Worm (Caenorhabditis elegans) whole organism, midembryonic: ENCODE data around the gene nstp-1.

ENCODE experiments used
- T22C8.4 ChIP-seq: fragments of 200-800 bp; sonication (Bioruptor generic); IDR thresholded peaks from 2 replicates; pipeline ENCODE4 v1.3.6; 2022; ENCODE audit warnings: missing genetic modification characterization, missing compliant biosample characterization
- cog-1 ChIP-seq: sonication (generic microtip); optimal IDR thresholded peaks from 2 replicates; lab custom pipeline; 2016; ENCODE audit warnings: missing genetic modification characterization, missing compliant biosample characterization
- flt-1 ChIP-seq: fragments of 200-800 bp; sonication (Bioruptor generic); IDR thresholded peaks from 2 replicates; pipeline ENCODE4 v1.3.6; 2022; ENCODE audit warnings: missing genetic modification characterization, missing compliant biosample characterization
- klf-2 ChIP-seq: fragments of 200-800 bp; sonication (Bioruptor generic); conservative IDR thresholded peaks from 2 replicates; pipeline ENCODE4 v1.3.6; 2022; ENCODE audit warnings: missing genetic modification reagents, missing genetic modification characterization, missing compliant biosample characterization
- med-1 ChIP-seq: sonication (generic microtip); optimal IDR thresholded peaks from 2 replicates; lab custom pipeline; 2017; ENCODE audit warnings: missing genetic modification characterization, mild to moderate bottlenecking, missing compliant biosample characterization, antibody characterized with exemption, missing genetic modification reagents; ENCODE audit not compliant: insufficient read depth
- ref-1 ChIP-seq: fragments of 200-800 bp; sonication (Bioruptor generic); conservative IDR thresholded peaks from 2 replicates; pipeline ENCODE4 v1.3.6; 2022; ENCODE audit warnings: missing genetic modification reagents, missing genetic modification characterization, missing compliant biosample characterization
- ztf-23 ChIP-seq: fragments of 200-800 bp; sonication (Bioruptor generic); IDR thresholded peaks from 2 replicates; pipeline ENCODE4 v1.3.6; 2022; ENCODE audit warnings: missing genetic modification reagents, missing genetic modification characterization, missing compliant biosample characterization

- TF ChIP-seq flt-1 (GFP tag; lab: Robert Waterston, UW) (no peak), klf-2 (GFP tag; lab: Robert Waterston, UW) (no peak), cog-1 (no peak), ztf-23 (GFP tag; lab: Robert Waterston, UW) (no peak), ref-1 (GFP tag; lab: Robert Waterston, UW) (no peak), T22C8.4 (GFP tag; lab: Robert Waterston, UW) (no peak), med-1 (no peak)
Observed at ce11 chrIV:8951953-8952567, 32.6 kb upstream of the nstp-1 start.
